Fruit fly (Drosophila melanogaster): ENCODE results near the gene CG2924.

Gene CG2924

dm6 chrX:2296230-2297044 is 25.9 kb upstream of the CG2924 start (continued):
- TF ChIP-seq Dip3 (GFP tag; optimal IDR thresholded peaks at IDR 0.05) (peak; percentile 81), bowl (GFP tag; IDR thresholded peaks at IDR 0.05) (no peak; the same call in 1 of the 2 replicates), Stat92E (GFP tag; optimal IDR thresholded peaks at IDR 0.05) (peak in 1 of 3 experiments; percentile 82), D19B (GFP tag; optimal IDR thresholded peaks at IDR 0.05) (peak; percentile 84), CG1024 (GFP tag; IDR thresholded peaks at IDR 0.05) (no peak), nau (GFP tag; optimal IDR thresholded peaks at IDR 0.05) (peak; percentile 81), hbn (GFP tag; IDR thresholded peaks at IDR 0.05; ENCODE audit: partially characterized antibody) (no peak), CG13775 (GFP tag; optimal IDR thresholded peaks at IDR 0.05) (peak; percentile 94), CG10959 (GFP tag; IDR thresholded peaks at IDR 0.05) (peak; percentile 62), CG17912 (GFP tag; optimal IDR thresholded peaks at IDR 0.05) (peak; percentile 21), Meics (GFP tag; optimal IDR thresholded peaks at IDR 0.05) (peak; percentile 95), CG43689 (GFP tag; IDR thresholded peaks at IDR 0.05) (peak; percentile 71), CG42726 (GFP tag; IDR thresholded peaks at IDR 0.05; ENCODE audit: partially characterized antibody) (no peak), E2f1 (GFP tag; IDR thresholded peaks at IDR 0.05) (peak; percentile 64; the same call in 1 of the 2 replicates), zf30C (GFP tag; optimal IDR thresholded peaks at IDR 0.05) (no peak), CG13123 (GFP tag; optimal IDR thresholded peaks at IDR 0.05) (peak; percentile 83), Dek (tag; optimal IDR thresholded peaks at IDR 0.05) (peak; percentile 87), repo (GFP tag; optimal IDR thresholded peaks at IDR 0.05) (peak; percentile 90), Xbp1 (GFP tag; optimal IDR thresholded peaks at IDR 0.05) (peak; percentile 92), CG7987 (GFP tag; optimal IDR thresholded peaks at IDR 0.05) (peak; percentile 66), klu (GFP tag; IDR thresholded peaks at IDR 0.05) (peak; percentile 77), CG12659 (GFP tag; optimal IDR thresholded peaks at IDR 0.05) (peak; percentile 96), z (GFP tag; IDR thresholded peaks at IDR 0.05) (peak; percentile 68; the same call in 1 of the 3 replicates), dati (GFP tag; IDR thresholded peaks at IDR 0.05) (no peak), CG8089 (GFP tag; optimal IDR thresholded peaks at IDR 0.05) (peak; percentile 95), CG8359 (GFP tag; optimal IDR thresholded peaks at IDR 0.05; ENCODE audit: borderline replicate concordance) (peak; percentile 88), dm (GFP tag; optimal IDR thresholded peaks at IDR 0.05) (peak; percentile 91), CG6254 (GFP tag; optimal IDR thresholded peaks at IDR 0.05) (peak; percentile 83), cato (GFP tag; optimal IDR thresholded peaks at IDR 0.05; ENCODE audit: borderline replicate concordance) (peak; percentile 91), fd64A (GFP tag; optimal IDR thresholded peaks at IDR 0.05) (peak; percentile 87), CG5245 (GFP tag; optimal IDR thresholded peaks at IDR 0.05) (peak; percentile 76), bbx (GFP tag; IDR thresholded peaks at IDR 0.05; ENCODE audit: partially characterized antibody) (no peak), az2 (GFP tag; optimal IDR thresholded peaks at IDR 0.05) (peak; percentile 92), CG14667 (GFP tag; IDR thresholded peaks at IDR 0.05) (peak; percentile 71), CG1603 (tag; optimal IDR thresholded peaks at IDR 0.05) (peak; percentile 88), mam (GFP tag; optimal IDR thresholded peaks at IDR 0.05) (peak; percentile 93), tgo (GFP tag; IDR thresholded peaks at IDR 0.05) (peak; percentile 83), gro (GFP tag; optimal IDR thresholded peaks at IDR 0.05) (peak; percentile 90), CG18599 (GFP tag; optimal IDR thresholded peaks at IDR 0.05) (peak; percentile 94), CG17568 (GFP tag; optimal IDR thresholded peaks at IDR 0.05) (peak; percentile 85), CG10565 (GFP tag; optimal IDR thresholded peaks at IDR 0.05) (peak; percentile 69), CG2889 (GFP tag; IDR thresholded peaks at IDR 0.05) (no peak), CG30020 (tag; optimal IDR thresholded peaks at IDR 0.05) (peak; percentile 78), ATbp (GFP tag; optimal IDR thresholded peaks at IDR 0.05) (peak; percentile 90), CG34422 (GFP tag; IDR thresholded peaks at IDR 0.05) (no peak), CG11093 (GFP tag; IDR thresholded peaks at IDR 0.05) (peak; percentile 77; the same call in 2 of the 3 replicates), bigmax (GFP tag; optimal IDR thresholded peaks at IDR 0.05) (no peak), CG6175 (GFP tag; IDR thresholded peaks at IDR 0.05) (no peak; the same call in 2 of the 3 replicates)

All from whole organism, embryonic.